Worm (Caenorhabditis elegans) whole organism, L3 larva: ENCODE data around the gene C40C9.4.

ENCODE experiments used
- R02D3.7 ChIP-seq: fragments of 150-350 bp; optimal IDR thresholded peaks from 2 replicates; lab custom pipeline; 2014; ENCODE audit warnings: missing biosample characterization, missing genetic modification characterization
- ZK546.5 ChIP-seq: sonication (generic microtip); optimal IDR thresholded peaks from 2 replicates; lab custom pipeline; 2017; ENCODE audit warnings: missing biosample characterization, missing genetic modification characterization
- aly-2 ChIP-seq: fragments of 150-350 bp; optimal IDR thresholded peaks from 2 replicates; lab custom pipeline; 2014; ENCODE audit warnings: missing biosample characterization, missing genetic modification characterization
- ama-1 ChIP-seq: fragments of 150-350 bp; optimal IDR thresholded peaks from 2 replicates; lab custom pipeline; 2018
- ceh-16 ChIP-seq: sonication (generic microtip); optimal IDR thresholded peaks from 2 replicates; lab custom pipeline; 2017; ENCODE audit warnings: missing biosample characterization, missing genetic modification characterization
- ceh-28 ChIP-seq: fragments of 150-350 bp; optimal IDR thresholded peaks from 2 replicates; lab custom pipeline; 2014; ENCODE audit warnings: missing biosample characterization, missing genetic modification reagents, missing genetic modification characterization
- ceh-82 ChIP-seq: fragments of 150-350 bp; optimal IDR thresholded peaks from 2 replicates; lab custom pipeline; 2014; ENCODE audit warnings: missing biosample characterization, missing genetic modification characterization
- ceh-9 ChIP-seq: sonication (generic microtip); optimal IDR thresholded peaks from 2 replicates; lab custom pipeline; 2018; ENCODE audit warnings: missing biosample characterization, missing genetic modification characterization
- daf-12 ChIP-seq: fragments of 150-350 bp; optimal IDR thresholded peaks from 2 replicates; lab custom pipeline; 2014; ENCODE audit warnings: missing biosample characterization, missing genetic modification reagents, missing genetic modification characterization
- egl-5 ChIP-seq: fragments of 150-350 bp; optimal IDR thresholded peaks from 2 replicates; lab custom pipeline; 2017; ENCODE audit warnings: missing biosample characterization, missing genetic modification reagents, missing genetic modification characterization, inconsistent platforms
- elt-1 ChIP-seq: fragments of 150-350 bp; optimal IDR thresholded peaks from 2 replicates; lab custom pipeline; 2014; ENCODE audit warnings: missing biosample characterization, missing genetic modification characterization
- elt-2 ChIP-seq: sonication (generic microtip); optimal IDR thresholded peaks from 2 replicates; lab custom pipeline; 2016; ENCODE audit warnings: missing genetic modification reagents, mild to moderate bottlenecking, missing genetic modification characterization, missing compliant biosample characterization
- fos-1 ChIP-seq: fragments of 150-350 bp; optimal IDR thresholded peaks from 2 replicates; lab custom pipeline; 2014; ENCODE audit warnings: missing biosample characterization, missing genetic modification characterization
- hmg-11 ChIP-seq: sonication (generic microtip); optimal IDR thresholded peaks from 2 replicates; lab custom pipeline; 2016; ENCODE audit warnings: missing genetic modification characterization, missing compliant biosample characterization
- jun-1 ChIP-seq: fragments of 150-350 bp; optimal IDR thresholded peaks from 2 replicates; lab custom pipeline; 2014; ENCODE audit warnings: missing biosample characterization, missing genetic modification reagents, missing genetic modification characterization
- lin-15B ChIP-seq: fragments of 150-350 bp; optimal IDR thresholded peaks from 2 replicates; lab custom pipeline; 2014; ENCODE audit warnings: missing biosample characterization, missing genetic modification characterization
- lin-39 ChIP-seq: fragments of 150-350 bp; optimal IDR thresholded peaks from 2 replicates; lab custom pipeline; 2018; ENCODE audit warnings: missing biosample characterization, missing genetic modification reagents, missing genetic modification characterization
- lsy-12 ChIP-seq: sonication (generic microtip); optimal IDR thresholded peaks from 2 replicates; lab custom pipeline; 2016; ENCODE audit warnings: mild to moderate bottlenecking, missing genetic modification characterization, missing compliant biosample characterization
- mdl-1 ChIP-seq: fragments of 150-350 bp; optimal IDR thresholded peaks from 2 replicates; lab custom pipeline; 2014; ENCODE audit warnings: missing biosample characterization, missing genetic modification characterization
- mml-1 ChIP-seq: fragments of 150-350 bp; sonication (generic microtip); optimal IDR thresholded peaks from 3 replicates; lab custom pipeline; 2014; ENCODE audit warnings: missing biosample characterization, missing genetic modification characterization
- nfya-1 ChIP-seq: sonication (generic microtip); optimal IDR thresholded peaks from 2 replicates; lab custom pipeline; 2017; ENCODE audit warnings: missing genetic modification characterization, mild to moderate bottlenecking, missing compliant biosample characterization, antibody characterized with exemption, moderate library complexity; ENCODE audit not compliant: insufficient read depth
- nhr-11 ChIP-seq: fragments of 150-350 bp; optimal IDR thresholded peaks from 2 replicates; lab custom pipeline; 2014; ENCODE audit warnings: missing biosample characterization, missing genetic modification characterization
- nhr-23 ChIP-seq: fragments of 150-350 bp; optimal IDR thresholded peaks from 2 replicates; lab custom pipeline; 2014; ENCODE audit warnings: missing biosample characterization, missing genetic modification reagents, missing genetic modification characterization
- nhr-237 ChIP-seq: fragments of 150-350 bp; optimal IDR thresholded peaks from 2 replicates; lab custom pipeline; 2014; ENCODE audit warnings: missing biosample characterization, missing genetic modification characterization
- nhr-25 ChIP-seq: sonication (generic microtip); optimal IDR thresholded peaks from 2 replicates; lab custom pipeline; 2017; ENCODE audit warnings: missing biosample characterization, missing genetic modification characterization
- nhr-43 ChIP-seq: sonication (generic microtip); optimal IDR thresholded peaks from 2 replicates; lab custom pipeline; 2016; ENCODE audit warnings: mild to moderate bottlenecking, missing genetic modification characterization, missing compliant biosample characterization; ENCODE audit not compliant: poor library complexity, severe bottlenecking
- nhr-67 ChIP-seq: fragments of 150-350 bp; optimal IDR thresholded peaks from 2 replicates; lab custom pipeline; 2014; ENCODE audit warnings: missing biosample characterization, missing genetic modification characterization
- nhr-77 ChIP-seq: fragments of 150-350 bp; optimal IDR thresholded peaks from 2 replicates; lab custom pipeline; 2014; ENCODE audit warnings: missing biosample characterization, missing genetic modification characterization
- pha-4 ChIP-seq: fragments of 150-350 bp; optimal IDR thresholded peaks from 2 replicates; lab custom pipeline; 2014; ENCODE audit warnings: missing biosample characterization, missing genetic modification reagents, missing genetic modification characterization
- pqm-1 ChIP-seq: fragments of 150-350 bp; optimal IDR thresholded peaks from 2 replicates; lab custom pipeline; 2017; ENCODE audit warnings: missing biosample characterization, missing genetic modification characterization, inconsistent platforms
- sea-2 ChIP-seq: fragments of 150-350 bp; sonication (generic microtip); optimal IDR thresholded peaks from 4 replicates; lab custom pipeline; 2014; ENCODE audit warnings: missing biosample characterization, missing genetic modification reagents, missing genetic modification characterization
- snpc-4 ChIP-seq: fragments of 150-350 bp; optimal IDR thresholded peaks from 2 replicates; lab custom pipeline; 2014; ENCODE audit warnings: missing biosample characterization, missing genetic modification characterization
- tbx-2 ChIP-seq: sonication (generic microtip); optimal IDR thresholded peaks from 2 replicates; lab custom pipeline; 2016; ENCODE audit warnings: mild to moderate bottlenecking, missing genetic modification characterization, missing compliant biosample characterization
- unc-39 ChIP-seq: sonication (generic microtip); optimal IDR thresholded peaks from 4 replicates; lab custom pipeline; 2017; ENCODE audit warnings: missing biosample characterization, missing genetic modification characterization
- unc-62 ChIP-seq: fragments of 150-350 bp; sonication (generic microtip); optimal IDR thresholded peaks from 4 replicates; lab custom pipeline; 2014; ENCODE audit warnings: missing biosample characterization, missing genetic modification reagents, missing genetic modification characterization
- zag-1 ChIP-seq: fragments of 150-350 bp; optimal IDR thresholded peaks from 2 replicates; lab custom pipeline; 2014; ENCODE audit warnings: missing biosample characterization, missing genetic modification characterization

Gene C40C9.4

ce11 chrX:13676892-13677291, 26.0 kb downstream of the C40C9.4 start, which contains the start of gene gck-4:
Gene gck-4, plus strand, starts transcription at chrX:13677192.
- TF ChIP-seq nhr-43 (tag; lab: Kevin White, UChicago) (no peak), nhr-237 (tag; lab: Kevin White, UChicago) (no peak), pha-4 (no peak), nhr-23 (tag; lab: Kevin White, UChicago) (no peak), nhr-25 (tag; lab: Kevin White, UChicago) (no peak), unc-39 (tag; lab: Kevin White, UChicago) (no peak), nfya-1 (tag; lab: Kevin White, UChicago) (no peak), aly-2 (tag; lab: Kevin White, UChicago) (no peak)
- TF ChIP-seq, all 47 proteins: peak for 0

ce11 chrX:13685725-13686124, 34.8 kb downstream of the C40C9.4 start:
- no peak for TF ChIP-seq ceh-28 (tag; lab: Kevin White, UChicago)
- peak; percentile 59 for TF ChIP-seq jun-1 (tag; lab: Kevin White, UChicago)
- TF ChIP-seq ama-1 (lab: Kevin White, UChicago) = no peak
- TF ChIP-seq lsy-12 = no peak
- TF ChIP-seq mdl-1 = no peak
- TF ChIP-seq elt-2 (tag; lab: Kevin White, UChicago) = peak; percentile 64
- TF ChIP-seq unc-39 (tag; lab: Kevin White, UChicago) = no peak
- TF ChIP-seq pqm-1 (tag; lab: Kevin White, UChicago) = peak; percentile 80
- no peak for TF ChIP-seq nhr-67
- peak; percentile 36 for TF ChIP-seq pha-4
- TF ChIP-seq ZK546.5 (tag; lab: Kevin White, UChicago) = no peak

ce11 chrX:13687111-13687512, 36.2 kb downstream of the C40C9.4 start:
- TF ChIP-seq nhr-67 (no peak), nfya-1 (tag; lab: Kevin White, UChicago) (peak; percentile 75), nhr-25 (tag; lab: Kevin White, UChicago) (peak; percentile 90), mml-1 (tag; lab: Kevin White, UChicago) (no peak), elt-1 (tag; lab: Kevin White, UChicago) (peak; percentile 43), ceh-9 (tag; lab: Kevin White, UChicago) (no peak), zag-1 (tag; lab: Kevin White, UChicago) (peak; percentile 1), pha-4 (peak; percentile 20), R02D3.7 (tag; lab: Kevin White, UChicago) (peak; percentile 36), mdl-1 (peak; percentile 5), jun-1 (tag; lab: Kevin White, UChicago) (no peak), ceh-16 (tag; lab: Kevin White, UChicago) (no peak), nhr-23 (tag; lab: Kevin White, UChicago) (peak; percentile 71), elt-2 (tag; lab: Kevin White, UChicago) (peak; percentile 22), tbx-2 (peak; percentile 54), egl-5 (peak; percentile 75), nhr-77 (no peak), fos-1 (tag; lab: Kevin White, UChicago) (no peak), hmg-11 (peak; percentile 90), ama-1 (lab: Kevin White, UChicago) (no peak), unc-62 (peak; percentile 85), ceh-28 (tag; lab: Kevin White, UChicago) (peak; percentile 49), lin-39 (tag; lab: Kevin White, UChicago) (peak; percentile 91), lin-15B (tag; lab: Kevin White, UChicago) (peak; percentile 15), sea-2 (GFP tag; lab: Kevin White, UChicago) (peak; percentile 24), snpc-4 (tag; lab: Kevin White, UChicago) (peak; percentile 31), daf-12 (no peak)

- TF ChIP-seq ceh-82 = no peak
- TF ChIP-seq pha-4 = peak; percentile 85
These were observed 36.8 kb downstream of the C40C9.4 start, which contains the start of gene adm-2 for ce11 chrX:13687655-13688054. Gene adm-2, plus strand, starts transcription at chrX:13687955.

ce11 chrX:13690333-13690732, 39.4 kb downstream of the C40C9.4 start:
- TF ChIP-seq zag-1 (tag; lab: Kevin White, UChicago) (no peak), nhr-11 (tag; lab: Kevin White, UChicago) (no peak), ama-1 (lab: Kevin White, UChicago) (no peak), snpc-4 (tag; lab: Kevin White, UChicago) (peak; percentile 60), nhr-43 (tag; lab: Kevin White, UChicago) (no peak), nhr-237 (tag; lab: Kevin White, UChicago) (no peak)
